Fruit fly (Drosophila melanogaster) whole organism, embryonic: ENCODE data around the gene CG31542.

Source experiments
- CG17359 ChIP-seq: fragments of 200-800 bp; sonication (Bioruptor generic); optimal IDR thresholded peaks from 3 replicates; lab custom pipeline; 2018; ENCODE audit warnings: missing biosample characterization, mild to moderate bottlenecking, missing genetic modification characterization, moderate library complexity
- Scr ChIP-seq: fragments of 200-800 bp; sonication (Bioruptor generic); IDR thresholded peaks from 2 replicates; pipeline ENCODE4 v1.3.6; 2022; ENCODE audit warnings: missing biosample characterization, missing genetic modification characterization; ENCODE audit not compliant: partially characterized antibody

- TF ChIP-seq CG17359 (tag; lab: Kevin White, UChicago) (no peak), Scr (GFP tag; lab: Robert Waterston, UW) (no peak)
Observed at dm6 chr3R:5350393-5350972, 18.9 kb upstream of the CG31542 start, which contains the start of gene mtd.
